Worm (Caenorhabditis elegans): Measurements from ENCODE around the gene wht-4.

DNA sequence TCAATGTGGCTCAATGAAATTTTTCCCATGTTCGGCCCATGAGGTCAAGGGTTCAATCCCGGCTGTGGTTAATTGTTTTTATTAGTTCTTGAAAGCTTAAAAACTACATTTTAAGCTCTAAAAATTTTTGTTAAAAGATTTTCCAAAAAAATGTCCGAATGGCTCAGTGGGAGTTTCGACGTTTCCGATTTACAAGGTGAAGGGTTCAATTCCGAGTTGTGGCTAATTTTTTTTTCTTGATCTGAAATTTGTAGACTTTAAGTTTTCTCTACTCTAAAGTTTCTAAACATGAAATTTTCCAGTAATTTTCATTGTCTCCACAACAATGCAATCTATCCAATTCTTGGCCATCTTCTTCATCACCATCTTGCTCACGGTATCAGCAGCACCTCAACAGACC lies 16.2 kb upstream of the wht-4 start, which contains the start of gene F02E11.2:
- TF ChIP-seq mab-5 (tag; optimal IDR thresholded peaks at IDR 0.05), result no peak
- no peak for TF ChIP-seq mdl-1 (tag; optimal IDR thresholded peaks at IDR 0.05)
- no peak for TF ChIP-seq nhr-237 (tag; optimal IDR thresholded peaks at IDR 0.05)
- no peak for TF ChIP-seq ceh-16 (tag; optimal IDR thresholded peaks at IDR 0.05)
- no peak for TF ChIP-seq unc-55 (GFP tag; optimal IDR thresholded peaks at IDR 0.05)
- no peak for TF ChIP-seq nhr-23 (tag; optimal IDR thresholded peaks at IDR 0.05)
- TF ChIP-seq zag-1 (tag; optimal IDR thresholded peaks at IDR 0.05), result no peak
- no peak for TF ChIP-seq skn-1 (tag; optimal IDR thresholded peaks at IDR 0.05)
- TF ChIP-seq snpc-4 (tag; optimal IDR thresholded peaks at IDR 0.05), result no peak
- no peak for TF ChIP-seq fos-1 (tag; optimal IDR thresholded peaks at IDR 0.05)

Measured in whole organism, L2 larva.